Fruit fly (Drosophila melanogaster): ENCODE measurements around the gene Mt2.
A peak's percentile ranks its signal among the peaks of the same experiment; 100 is the strongest.

The Mt2 gene

DNA sequence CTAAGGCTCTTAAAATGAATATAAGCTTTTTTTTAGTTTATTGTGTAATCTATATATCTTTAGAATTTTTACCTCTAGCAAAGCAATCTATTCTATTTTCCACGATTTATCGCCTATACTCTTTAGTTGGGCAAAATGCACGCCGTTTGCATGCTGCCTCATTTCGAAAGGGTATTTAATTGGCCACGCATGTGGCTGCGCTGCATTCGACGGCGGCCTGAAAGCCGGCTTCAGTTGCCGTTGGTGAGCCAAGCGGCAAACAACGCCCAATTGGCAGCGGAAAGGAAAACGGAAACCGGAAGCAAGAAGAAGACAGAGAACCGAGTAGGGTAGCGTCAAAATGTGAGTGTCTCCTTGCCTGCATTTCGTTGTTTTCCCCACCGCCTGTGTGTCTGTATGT lies 20.5 kb upstream of the Mt2 start, which contains the start of gene CG14947 (continued):
- TF ChIP-seq gsb-n (tag; optimal IDR thresholded peaks at IDR 0.05) (peak; percentile 27), gro (GFP tag; optimal IDR thresholded peaks at IDR 0.05) (no peak), gsb (GFP tag; IDR thresholded peaks at IDR 0.05) (0 out of 2 replicates have a peak, but pooled peaks have one; percentile 27), MESR4 (GFP tag; optimal IDR thresholded peaks at IDR 0.05) (no peak), ken (GFP tag; IDR thresholded peaks at IDR 0.05) (no peak), CG3281 (GFP tag; optimal IDR thresholded peaks at IDR 0.05) (no peak), CG10979 (tag; optimal IDR thresholded peaks at IDR 0.05) (peak; percentile 23), Blimp-1 (GFP tag; optimal IDR thresholded peaks at IDR 0.05) (peak; percentile 42), NFAT (GFP tag; IDR thresholded peaks at IDR 0.05) (0 out of 2 replicates have a peak, but pooled peaks have one; percentile 13), Ptx1 (GFP tag; IDR thresholded peaks at IDR 0.05) (0 out of 2 replicates have a peak, but pooled peaks have one; percentile 18), sim (GFP tag; IDR thresholded peaks at IDR 0.05) (no peak), gce (GFP tag; IDR thresholded peaks at IDR 0.05) (0 out of 3 replicates have a peak, but pooled peaks have one; percentile 18), CG9876 (GFP tag; optimal IDR thresholded peaks at IDR 0.05) (no peak), CG1233 (GFP tag; optimal IDR thresholded peaks at IDR 0.05) (peak; percentile 42), tgo (GFP tag; IDR thresholded peaks at IDR 0.05) (0 out of 3 replicates have a peak, but pooled peaks have one; percentile 14), zen (tag; optimal IDR thresholded peaks at IDR 0.05) (peak; percentile 30), Xrp1 (GFP tag; IDR thresholded peaks at IDR 0.05) (0 out of 2 replicates have a peak, but pooled peaks have one; percentile 31), phol (tag; optimal IDR thresholded peaks at IDR 0.05) (peak; percentile 9), Kr (GFP tag; optimal IDR thresholded peaks at IDR 0.05) (peak; percentile 25), Neu2 (GFP tag; optimal IDR thresholded peaks at IDR 0.05; ENCODE audit: borderline replicate concordance) (no peak), MTF-1 (GFP tag; optimal IDR thresholded peaks at IDR 0.05; ENCODE audit: borderline replicate concordance) (peak; percentile 17), nom (GFP tag; optimal IDR thresholded peaks at IDR 0.05) (peak; percentile 38), lov (optimal IDR thresholded peaks at IDR 0.05) (no peak), lov (GFP tag; IDR thresholded peaks at IDR 0.05) (0 out of 3 replicates have a peak, but pooled peaks have one; percentile 63), ATbp (GFP tag; optimal IDR thresholded peaks at IDR 0.05) (peak; percentile 12), ap (GFP tag; IDR thresholded peaks at IDR 0.05) (peak; percentile 27; the same call in 1 of the 2 replicates), CG8290 (GFP tag; optimal IDR thresholded peaks at IDR 0.05) (no peak), CG8290 (tag; optimal IDR thresholded peaks at IDR 0.05) (peak in 1 of 2 experiments; percentile 41), CG2712 (tag; optimal IDR thresholded peaks at IDR 0.05) (peak; percentile 15), CG17612 (GFP tag; IDR thresholded peaks at IDR 0.05) (no peak), CG6175 (GFP tag; IDR thresholded peaks at IDR 0.05) (0 out of 3 replicates have a peak, but pooled peaks have one; percentile 32), Awh (GFP tag; IDR thresholded peaks at IDR 0.05) (0 out of 2 replicates have a peak, but pooled peaks have one; percentile 28), Elba2 (GFP tag; optimal IDR thresholded peaks at IDR 0.05) (peak; percentile 57), ci (GFP tag; IDR thresholded peaks at IDR 0.05) (peak; percentile 72), lab (GFP tag; optimal IDR thresholded peaks at IDR 0.05) (peak; percentile 11), bsh (GFP tag; optimal IDR thresholded peaks at IDR 0.05) (peak in 1 of 2 experiments; percentile 20), gem (tag; optimal IDR thresholded peaks at IDR 0.05) (peak; percentile 27), HLHmδ (GFP tag; optimal IDR thresholded peaks at IDR 0.05) (peak; percentile 59), chm (GFP tag; IDR thresholded peaks at IDR 0.05) (0 out of 2 replicates have a peak, but pooled peaks have one; percentile 40), MBD-R2 (GFP tag; IDR thresholded peaks at IDR 0.05) (no peak), Vsx1 (GFP tag; optimal IDR thresholded peaks at IDR 0.05) (peak; percentile 43), CG6813 (GFP tag; optimal IDR thresholded peaks at IDR 0.05) (peak; percentile 30), Hsf (GFP tag; optimal IDR thresholded peaks at IDR 0.05) (no peak), stwl (tag; optimal IDR thresholded peaks at IDR 0.05) (peak; percentile 17), hkb (optimal IDR thresholded peaks at IDR 0.05) (no peak), hkb (GFP tag; IDR thresholded peaks at IDR 0.05) (no peak), CG32772 (GFP tag; IDR thresholded peaks at IDR 0.05) (0 out of 2 replicates have a peak, but pooled peaks have one; percentile 17), fd64A (GFP tag; optimal IDR thresholded peaks at IDR 0.05) (peak; percentile 19), ac (GFP tag; optimal IDR thresholded peaks at IDR 0.05) (peak; percentile 32), fd102C (GFP tag; optimal IDR thresholded peaks at IDR 0.05) (peak; percentile 52)
